Fruit fly (Drosophila melanogaster) Kc167 (cell line): ENCODE data around the gene NK7.1.

Experiments
- Myc ChIP-seq: fragments of >200 bp; optimal IDR thresholded peaks from 2 replicates; lab custom pipeline; 2017; ENCODE audit warnings: missing external identifiers
- Sin3A ChIP-seq: fragments of >200 bp; optimal IDR thresholded peaks from 2 replicates; lab custom pipeline; 2018; ENCODE audit warnings: missing external identifiers
- insv ChIP-seq: fragments of >200 bp; optimal IDR thresholded peaks from 3 replicates; lab custom pipeline; 2018; ENCODE audit warnings: missing external identifiers
- psq ChIP-seq: fragments of >200 bp; optimal IDR thresholded peaks from 2 replicates; lab custom pipeline; 2017; ENCODE audit warnings: missing external identifiers
- ttk ChIP-seq: sonication (Bioruptor generic); optimal IDR thresholded peaks from 2 replicates; lab custom pipeline; 2017; ENCODE audit warnings: missing external identifiers

DNA sequence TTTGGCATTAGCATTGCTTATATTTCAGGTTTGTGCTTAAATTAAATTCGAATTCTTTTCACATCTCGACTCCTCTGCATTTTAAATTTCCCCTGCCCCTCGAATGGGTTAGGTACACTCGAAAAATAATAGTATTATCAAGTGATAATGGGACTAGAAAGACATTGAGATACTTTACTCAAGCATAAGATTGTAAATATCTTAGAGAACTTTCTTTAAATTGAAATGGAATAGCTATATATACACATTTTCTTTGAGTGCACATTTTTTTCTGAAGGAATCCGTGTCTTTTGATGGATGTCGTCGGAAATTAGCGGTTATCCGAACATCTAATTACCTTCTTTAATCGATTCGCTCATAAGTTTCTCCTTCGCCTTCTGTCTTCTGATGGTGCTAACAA lies 61.7 kb downstream of the NK7.1 start:
- TF ChIP-seq ttk (no peak), insv (lab: Kevin White, UChicago) (no peak), psq (lab: Kevin White, UChicago) (no peak), Sin3A (lab: Kevin White, UChicago) (no peak), Myc (lab: Kevin White, UChicago) (no peak)
